Worm (Caenorhabditis elegans) whole organism, L3 larva: ENCODE data around the gene srw-123.

ENCODE experiments used
- ZK546.5 ChIP-seq: sonication (generic microtip); optimal IDR thresholded peaks from 2 replicates; lab custom pipeline; 2017; ENCODE audit warnings: missing biosample characterization, missing genetic modification characterization
- aly-2 ChIP-seq: fragments of 150-350 bp; optimal IDR thresholded peaks from 2 replicates; lab custom pipeline; 2014; ENCODE audit warnings: missing biosample characterization, missing genetic modification characterization
- ama-1 ChIP-seq: fragments of 150-350 bp; optimal IDR thresholded peaks from 2 replicates; lab custom pipeline; 2018
- ceh-16 ChIP-seq: sonication (generic microtip); optimal IDR thresholded peaks from 2 replicates; lab custom pipeline; 2017; ENCODE audit warnings: missing biosample characterization, missing genetic modification characterization
- ceh-82 ChIP-seq: fragments of 150-350 bp; optimal IDR thresholded peaks from 2 replicates; lab custom pipeline; 2014; ENCODE audit warnings: missing biosample characterization, missing genetic modification characterization
- ceh-9 ChIP-seq: sonication (generic microtip); optimal IDR thresholded peaks from 2 replicates; lab custom pipeline; 2018; ENCODE audit warnings: missing biosample characterization, missing genetic modification characterization
- daf-12 ChIP-seq: fragments of 150-350 bp; optimal IDR thresholded peaks from 2 replicates; lab custom pipeline; 2014; ENCODE audit warnings: missing biosample characterization, missing genetic modification reagents, missing genetic modification characterization
- egl-27 ChIP-seq: sonication (generic microtip); optimal IDR thresholded peaks from 4 replicates; lab custom pipeline; 2017; ENCODE audit warnings: missing biosample characterization, missing genetic modification reagents, missing genetic modification characterization
- egl-5 ChIP-seq: fragments of 150-350 bp; optimal IDR thresholded peaks from 2 replicates; lab custom pipeline; 2017; ENCODE audit warnings: missing biosample characterization, missing genetic modification reagents, missing genetic modification characterization, inconsistent platforms
- elt-2 ChIP-seq: sonication (generic microtip); optimal IDR thresholded peaks from 2 replicates; lab custom pipeline; 2016; ENCODE audit warnings: missing genetic modification reagents, mild to moderate bottlenecking, missing genetic modification characterization, missing compliant biosample characterization
- fkh-10 ChIP-seq: sonication (generic microtip); optimal IDR thresholded peaks from 2 replicates; lab custom pipeline; 2017; ENCODE audit warnings: missing biosample characterization, missing genetic modification reagents, missing genetic modification characterization
- fkh-2 ChIP-seq: fragments of 150-350 bp; optimal IDR thresholded peaks from 2 replicates; lab custom pipeline; 2014; ENCODE audit warnings: missing biosample characterization, missing genetic modification reagents, missing genetic modification characterization
- fos-1 ChIP-seq: fragments of 150-350 bp; optimal IDR thresholded peaks from 2 replicates; lab custom pipeline; 2014; ENCODE audit warnings: missing biosample characterization, missing genetic modification characterization
- jun-1 ChIP-seq: fragments of 150-350 bp; optimal IDR thresholded peaks from 2 replicates; lab custom pipeline; 2014; ENCODE audit warnings: missing biosample characterization, missing genetic modification reagents, missing genetic modification characterization
- lsy-12 ChIP-seq: sonication (generic microtip); optimal IDR thresholded peaks from 2 replicates; lab custom pipeline; 2016; ENCODE audit warnings: mild to moderate bottlenecking, missing genetic modification characterization, missing compliant biosample characterization
- mdl-1 ChIP-seq: fragments of 150-350 bp; optimal IDR thresholded peaks from 2 replicates; lab custom pipeline; 2014; ENCODE audit warnings: missing biosample characterization, missing genetic modification characterization
- mml-1 ChIP-seq: fragments of 150-350 bp; sonication (generic microtip); optimal IDR thresholded peaks from 3 replicates; lab custom pipeline; 2014; ENCODE audit warnings: missing biosample characterization, missing genetic modification characterization
- nhr-12 ChIP-seq: fragments of 150-350 bp; optimal IDR thresholded peaks from 2 replicates; lab custom pipeline; 2014; ENCODE audit warnings: missing biosample characterization, missing genetic modification characterization
- nhr-23 ChIP-seq: fragments of 150-350 bp; optimal IDR thresholded peaks from 2 replicates; lab custom pipeline; 2014; ENCODE audit warnings: missing biosample characterization, missing genetic modification reagents, missing genetic modification characterization
- nhr-28 ChIP-seq: fragments of 150-350 bp; optimal IDR thresholded peaks from 2 replicates; lab custom pipeline; 2014; ENCODE audit warnings: missing biosample characterization, missing genetic modification characterization
- nhr-43 ChIP-seq: sonication (generic microtip); optimal IDR thresholded peaks from 2 replicates; lab custom pipeline; 2016; ENCODE audit warnings: mild to moderate bottlenecking, missing genetic modification characterization, missing compliant biosample characterization; ENCODE audit not compliant: poor library complexity, severe bottlenecking
- pqm-1 ChIP-seq: fragments of 150-350 bp; optimal IDR thresholded peaks from 2 replicates; lab custom pipeline; 2017; ENCODE audit warnings: missing biosample characterization, missing genetic modification characterization, inconsistent platforms
- sea-2 ChIP-seq: fragments of 150-350 bp; sonication (generic microtip); optimal IDR thresholded peaks from 4 replicates; lab custom pipeline; 2014; ENCODE audit warnings: missing biosample characterization, missing genetic modification reagents, missing genetic modification characterization
- skn-1 ChIP-seq: fragments of 150-350 bp; optimal IDR thresholded peaks from 2 replicates; lab custom pipeline; 2014; ENCODE audit warnings: missing biosample characterization, missing genetic modification characterization
- tbx-2 ChIP-seq: sonication (generic microtip); optimal IDR thresholded peaks from 2 replicates; lab custom pipeline; 2016; ENCODE audit warnings: mild to moderate bottlenecking, missing genetic modification characterization, missing compliant biosample characterization
- unc-39 ChIP-seq: sonication (generic microtip); optimal IDR thresholded peaks from 4 replicates; lab custom pipeline; 2017; ENCODE audit warnings: missing biosample characterization, missing genetic modification characterization
- unc-62 ChIP-seq: fragments of 150-350 bp; sonication (generic microtip); optimal IDR thresholded peaks from 4 replicates; lab custom pipeline; 2014; ENCODE audit warnings: missing biosample characterization, missing genetic modification reagents, missing genetic modification characterization
- zag-1 ChIP-seq: fragments of 150-350 bp; optimal IDR thresholded peaks from 2 replicates; lab custom pipeline; 2014; ENCODE audit warnings: missing biosample characterization, missing genetic modification characterization
- ztf-4 ChIP-seq: fragments of 150-350 bp; optimal IDR thresholded peaks from 2 replicates; lab custom pipeline; 2014; ENCODE audit warnings: missing biosample characterization, missing genetic modification characterization

The srw-123 gene

ce11 chrV:2983351-2983750, 8.2 kb upstream of the srw-123 start, which contains the start of gene srw-117:
Gene srw-117 (minus strand): TSS chrV:2983451.
- TF ChIP-seq nhr-28 (tag; lab: Kevin White, UChicago) (no peak), egl-27 (tag; lab: Kevin White, UChicago) (no peak), mdl-1 (no peak), pqm-1 (tag; lab: Kevin White, UChicago) (no peak)

- TF ChIP-seq tbx-2 (no peak), nhr-43 (tag; lab: Kevin White, UChicago) (no peak), nhr-23 (tag; lab: Kevin White, UChicago) (no peak), egl-27 (tag; lab: Kevin White, UChicago) (no peak), elt-2 (tag; lab: Kevin White, UChicago) (no peak), ama-1 (no peak)
Measured at ce11 chrV:2979978-2980377, 4.8 kb upstream of the srw-123 start, which contains the start of gene srw-118. Gene srw-118 (minus strand): TSS chrV:2980078.

ce11 chrV:2976287-2976686, 1.1 kb upstream of the srw-123 start, which contains the start of gene srw-124:
Gene srw-124 (plus strand): TSS chrV:2976587.
- TF ChIP-seq lsy-12 (no peak), unc-62 (GFP tag; lab: Kevin White, UChicago) (no peak), ztf-4 (tag; lab: Kevin White, UChicago) (no peak), daf-12 (tag; lab: Kevin White, UChicago) (no peak), skn-1 (no peak), mml-1 (tag; lab: Kevin White, UChicago) (no peak)

- no peak for TF ChIP-seq daf-12 (tag; lab: Kevin White, UChicago)
- TF ChIP-seq egl-27 (tag; lab: Kevin White, UChicago): no peak
- TF ChIP-seq unc-39 (tag; lab: Kevin White, UChicago): no peak
- no peak for TF ChIP-seq egl-5
Measured at ce11 chrV:2971307-2971999, 3.7 kb downstream of the srw-123 start, which contains the start of gene srw-129. Gene srw-129 (plus strand): TSS chrV:2971949.

- TF ChIP-seq egl-5 (no peak), ztf-4 (tag; lab: Kevin White, UChicago) (no peak), egl-27 (tag; lab: Kevin White, UChicago) (no peak), ZK546.5 (tag; lab: Kevin White, UChicago) (no peak), sea-2 (GFP tag; lab: Kevin White, UChicago) (no peak), aly-2 (tag; lab: Kevin White, UChicago) (no peak), ceh-9 (no peak), jun-1 (tag; lab: Kevin White, UChicago) (no peak), fos-1 (tag; lab: Kevin White, UChicago) (no peak), mdl-1 (no peak)
Measured at ce11 chrV:2964786-2965185, 10.4 kb downstream of the srw-123 start, which contains the start of gene srh-88. Gene srh-88 (minus strand): TSS chrV:2964886.

ce11 chrV:2962960-2963359, 12.2 kb downstream of the srw-123 start, which contains the start of gene srw-138:
Gene srw-138 (minus strand): TSS chrV:2963060.
- TF ChIP-seq ama-1 (no peak), pqm-1 (tag; lab: Kevin White, UChicago) (no peak), tbx-2 (no peak), fkh-10 (GFP tag; lab: Kevin White, UChicago) (no peak), elt-2 (tag; lab: Kevin White, UChicago) (no peak), sea-2 (GFP tag; lab: Kevin White, UChicago) (no peak), ceh-9 (no peak), mdl-1 (no peak), nhr-12 (tag; lab: Kevin White, UChicago) (no peak), mml-1 (tag; lab: Kevin White, UChicago) (no peak), unc-39 (tag; lab: Kevin White, UChicago) (no peak), daf-12 (tag; lab: Kevin White, UChicago) (no peak), fkh-2 (tag; lab: Kevin White, UChicago) (no peak)

- TF ChIP-seq zag-1 (tag; lab: Kevin White, UChicago) (no peak), ceh-82 (tag; lab: Kevin White, UChicago) (no peak), egl-27 (tag; lab: Kevin White, UChicago) (no peak), ZK546.5 (tag; lab: Kevin White, UChicago) (no peak), daf-12 (tag; lab: Kevin White, UChicago) (no peak), sea-2 (GFP tag; lab: Kevin White, UChicago) (no peak), ceh-16 (no peak), mdl-1 (no peak), ceh-9 (no peak), lsy-12 (no peak), tbx-2 (no peak), unc-39 (tag; lab: Kevin White, UChicago) (no peak), fkh-10 (GFP tag; lab: Kevin White, UChicago) (no peak)
Measured at ce11 chrV:2960894-2961293, 14.3 kb downstream of the srw-123 start, which contains the start of gene srw-144. Gene srw-144 (minus strand): TSS chrV:2960994.
